Fruit fly (Drosophila melanogaster) whole organism: ENCODE data around the gene CG5103.

Experiments
- CG8478 ChIP-seq: fragments of >200 bp; optimal IDR thresholded peaks from 2 replicates; lab custom pipeline; 2018; ENCODE audit warnings: inconsistent platforms
- Dll ChIP-seq: fragments of >200 bp; optimal IDR thresholded peaks from 2 replicates; lab custom pipeline; 2017
- EcR ChIP-seq, 2 experiments: fragments of >200 bp; optimal IDR thresholded peaks; 2 replicates each; lab custom pipeline; 2017; ENCODE audit warnings: missing biosample characterization in 2 of 2, missing genetic modification characterization in 2 of 2, missing genetic modification reagents in 2 of 2
- pan ChIP-seq: fragments of >200 bp; optimal IDR thresholded peaks from 2 replicates; lab custom pipeline; 2017
- psq ChIP-seq: fragments of >200 bp; optimal IDR thresholded peaks from 2 replicates; lab custom pipeline; 2017
- usp ChIP-seq: fragments of >200 bp; optimal IDR thresholded peaks from 2 replicates; lab custom pipeline; 2017; ENCODE audit warnings: missing biosample characterization, missing genetic modification characterization, mixed read lengths

CG5103 gene

dm6 chr3L:18294212-18294944 lies at the start of gene CG5103:
CG5103 (minus strand) TSS chr3L:18294262.
- no peak for TF ChIP-seq usp (GFP tag; lab: Kevin White, UChicago)

dm6 chr3L:18334253-18334652 lies 40.2 kb upstream of the CG5103 start:
- TF ChIP-seq Dll (lab: Kevin White, UChicago): no peak
- no peak for TF ChIP-seq pan (lab: Kevin White, UChicago)
- TF ChIP-seq CG8478 (lab: Kevin White, UChicago): no peak
- no peak for TF ChIP-seq psq (lab: Kevin White, UChicago)
- no peak for TF ChIP-seq usp (GFP tag; lab: Kevin White, UChicago)
- no peak for TF ChIP-seq EcR (GFP tag; optimal IDR thresholded peaks at IDR 0.05; lab: Kevin White, UChicago)

- TF ChIP-seq EcR (GFP tag; optimal IDR thresholded peaks at IDR 0.05; lab: Kevin White, UChicago): no peak
- no peak for TF ChIP-seq Dll (lab: Kevin White, UChicago)
- no peak for TF ChIP-seq usp (GFP tag; lab: Kevin White, UChicago)
- TF ChIP-seq CG8478 (lab: Kevin White, UChicago): no peak
- no peak for TF ChIP-seq psq (lab: Kevin White, UChicago)
- TF ChIP-seq pan (lab: Kevin White, UChicago): no peak
These were observed 35.0 kb upstream of the CG5103 start for dm6 chr3L:18329077-18329476.

dm6 chr3L:18316012-18316411 lies 21.9 kb upstream of the CG5103 start:
- TF ChIP-seq Dll (lab: Kevin White, UChicago): no peak
- TF ChIP-seq CG8478 (lab: Kevin White, UChicago): no peak
- TF ChIP-seq usp (GFP tag; lab: Kevin White, UChicago): no peak
- no peak for TF ChIP-seq EcR (GFP tag; optimal IDR thresholded peaks at IDR 0.05; lab: Kevin White, UChicago)
- TF ChIP-seq psq (lab: Kevin White, UChicago): no peak
- TF ChIP-seq pan (lab: Kevin White, UChicago): no peak

dm6 chr3L:18305792-18306191 lies 11.7 kb upstream of the CG5103 start:
- no peak for TF ChIP-seq Dll (lab: Kevin White, UChicago)
- TF ChIP-seq usp (GFP tag; lab: Kevin White, UChicago): no peak
- TF ChIP-seq pan (lab: Kevin White, UChicago): no peak
- TF ChIP-seq CG8478 (lab: Kevin White, UChicago): no peak
- TF ChIP-seq EcR (GFP tag; optimal IDR thresholded peaks at IDR 0.05; lab: Kevin White, UChicago): no peak
- no peak for TF ChIP-seq psq (lab: Kevin White, UChicago)

dm6 chr3L:18304367-18305003 lies 10.4 kb upstream of the CG5103 start, which contains the start of gene grim:
grim (minus strand) TSS chr3L:18304417.
- no peak for TF ChIP-seq EcR (GFP tag; optimal IDR thresholded peaks at IDR 0.05; lab: Kevin White, UChicago)
- TF ChIP-seq psq (lab: Kevin White, UChicago): no peak

dm6 chr3L:18302021-18302420 lies 8.0 kb upstream of the CG5103 start:
- TF ChIP-seq CG8478 (lab: Kevin White, UChicago) (no peak), pan (lab: Kevin White, UChicago) (no peak), usp (GFP tag; lab: Kevin White, UChicago) (no peak), psq (lab: Kevin White, UChicago) (no peak), Dll (lab: Kevin White, UChicago) (no peak), EcR (GFP tag; optimal IDR thresholded peaks at IDR 0.05; lab: Kevin White, UChicago) (no peak)

- TF ChIP-seq CG8478 (lab: Kevin White, UChicago): no peak
- TF ChIP-seq psq (lab: Kevin White, UChicago): no peak
- no peak for TF ChIP-seq EcR (GFP tag; optimal IDR thresholded peaks at IDR 0.05; lab: Kevin White, UChicago)
- no peak for TF ChIP-seq pan (lab: Kevin White, UChicago)
- no peak for TF ChIP-seq Dll (lab: Kevin White, UChicago)
- TF ChIP-seq usp (GFP tag; lab: Kevin White, UChicago): no peak
These were observed 7.1 kb upstream of the CG5103 start, which contains the start of gene CG13700 for dm6 chr3L:18301160-18301559. CG13700 (minus strand) TSS chr3L:18301260.

- TF ChIP-seq Dll (lab: Kevin White, UChicago) (no peak), psq (lab: Kevin White, UChicago) (no peak), EcR (GFP tag; optimal IDR thresholded peaks at IDR 0.05; lab: Kevin White, UChicago) (no peak), usp (GFP tag; lab: Kevin White, UChicago) (no peak), CG8478 (lab: Kevin White, UChicago) (no peak), pan (lab: Kevin White, UChicago) (no peak)
These were observed 3.3 kb upstream of the CG5103 start for dm6 chr3L:18297328-18297727.

- TF ChIP-seq EcR (GFP tag; optimal IDR thresholded peaks at IDR 0.05; lab: Kevin White, UChicago) (no peak), usp (GFP tag; lab: Kevin White, UChicago) (no peak), psq (lab: Kevin White, UChicago) (no peak), CG8478 (lab: Kevin White, UChicago) (no peak)
These were observed 2.4 kb upstream of the CG5103 start for dm6 chr3L:18296452-18296851.

dm6 chr3L:18289993-18290727 lies 3.9 kb downstream of the CG5103 start:
- TF ChIP-seq pan (lab: Kevin White, UChicago): no peak
- no peak for TF ChIP-seq psq (lab: Kevin White, UChicago)
- no peak for TF ChIP-seq EcR (GFP tag; optimal IDR thresholded peaks at IDR 0.05; lab: Kevin White, UChicago)
- no peak for TF ChIP-seq Dll (lab: Kevin White, UChicago)
- TF ChIP-seq usp (GFP tag; lab: Kevin White, UChicago): no peak
- no peak for TF ChIP-seq CG8478 (lab: Kevin White, UChicago)
